Fruit fly (Drosophila melanogaster): ENCODE measurements around the gene CG12592.
A peak's percentile ranks its signal among the peaks of the same experiment; 100 is the strongest.

CG12592 gene

dm6 chr3R:10377849-10378248, 39.7 kb downstream of the CG12592 start, which contains the start of gene Rfx (continued):
- TF ChIP-seq topi (GFP tag; optimal IDR thresholded peaks at IDR 0.05) (peak; percentile 2), svp (GFP tag) (no peak), CG6854 (GFP tag; optimal IDR thresholded peaks at IDR 0.05) (peak; percentile 74), pdm3 (GFP tag; optimal IDR thresholded peaks at IDR 0.05) (no peak), salr (GFP tag; optimal IDR thresholded peaks at IDR 0.05) (no peak)

dm6 chr3R:10378989-10379388, 40.8 kb downstream of the CG12592 start:
- peak; percentile 50 for TF ChIP-seq CG32006 (GFP tag; optimal IDR thresholded peaks at IDR 0.05)
- peak; percentile 35 for TF ChIP-seq CG6276 (GFP tag; optimal IDR thresholded peaks at IDR 0.05)
- TF ChIP-seq fkh (GFP tag; optimal IDR thresholded peaks at IDR 0.05) = no peak
- peak in 1 of 2 experiments; percentile 38 for TF ChIP-seq salr (GFP tag; optimal IDR thresholded peaks at IDR 0.05)
- peak; percentile 71 for TF ChIP-seq Eip78C (GFP tag)
- peak; percentile 36 for TF ChIP-seq Hr4 (GFP tag; optimal IDR thresholded peaks at IDR 0.05)
- no peak for TF ChIP-seq fd59A (GFP tag; optimal IDR thresholded peaks at IDR 0.05)

- TF ChIP-seq Gug (GFP tag; IDR thresholded peaks at IDR 0.05) (no peak), Smox (GFP tag; optimal IDR thresholded peaks at IDR 0.05) (no peak), Ets21C (GFP tag; optimal IDR thresholded peaks at IDR 0.05) (no peak), Eip78C (GFP tag) (no peak), cyc (GFP tag; optimal IDR thresholded peaks at IDR 0.05) (no peak), ss (GFP tag; optimal IDR thresholded peaks at IDR 0.05) (no peak), CG8119 (GFP tag; IDR thresholded peaks at IDR 0.05) (no peak), fkh (GFP tag; optimal IDR thresholded peaks at IDR 0.05) (no peak), CG11294 (GFP tag; IDR thresholded peaks at IDR 0.05) (no peak), Sox15 (GFP tag; optimal IDR thresholded peaks at IDR 0.05) (no peak), CG1621 (tag; optimal IDR thresholded peaks at IDR 0.05) (no peak), CG4318 (GFP tag; optimal IDR thresholded peaks at IDR 0.05) (no peak), vri (GFP tag; optimal IDR thresholded peaks at IDR 0.05) (no peak), CG3032 (tag; optimal IDR thresholded peaks at IDR 0.05) (no peak), Hr4 (GFP tag; optimal IDR thresholded peaks at IDR 0.05) (no peak), CG9139 (GFP tag; optimal IDR thresholded peaks at IDR 0.05) (no peak), CG6276 (GFP tag; optimal IDR thresholded peaks at IDR 0.05) (no peak), dac (GFP tag; optimal IDR thresholded peaks at IDR 0.05) (no peak)
Measured at dm6 chr3R:10379409-10379808, 41.3 kb downstream of the CG12592 start.

- TF ChIP-seq CG11762 (GFP tag; optimal IDR thresholded peaks at IDR 0.05; ENCODE audit: insufficient read depth) (no peak), Hr4 (GFP tag; optimal IDR thresholded peaks at IDR 0.05) (peak; percentile 24), CG32006 (GFP tag; optimal IDR thresholded peaks at IDR 0.05) (peak; percentile 57), svp (GFP tag) (peak; percentile 24)
Measured at dm6 chr3R:10380025-10380424, 41.9 kb downstream of the CG12592 start.

dm6 chr3R:10388128-10389026, 50.2 kb downstream of the CG12592 start, which contains the start of gene cwo:
Gene cwo, plus strand, starts transcription at chr3R:10388258.
- TF ChIP-seq vri (GFP tag; optimal IDR thresholded peaks at IDR 0.05) = peak; percentile 65
- no peak for TF ChIP-seq CG34406 (GFP tag; optimal IDR thresholded peaks at IDR 0.05)
- peak; percentile 30 for TF ChIP-seq CG3919 (GFP tag; optimal IDR thresholded peaks at IDR 0.05)
- peak; percentile 23 for TF ChIP-seq Lpt (GFP tag; optimal IDR thresholded peaks at IDR 0.05)
- no peak for TF ChIP-seq CG6792 (GFP tag; optimal IDR thresholded peaks at IDR 0.05)
- TF ChIP-seq fd85E (GFP tag; optimal IDR thresholded peaks at IDR 0.05) = no peak
- no peak for TF ChIP-seq CG8319 (GFP tag; optimal IDR thresholded peaks at IDR 0.05)
- TF ChIP-seq esn (GFP tag; optimal IDR thresholded peaks at IDR 0.05) = peak; percentile 1
- peak; percentile 29 for TF ChIP-seq CG6276 (GFP tag; optimal IDR thresholded peaks at IDR 0.05)
- TF ChIP-seq ss (GFP tag; optimal IDR thresholded peaks at IDR 0.05) = peak; percentile 16 to 40
- peak; percentile 17 for TF ChIP-seq CG16779 (tag; optimal IDR thresholded peaks at IDR 0.05)
- no peak for TF ChIP-seq spab (GFP tag; optimal IDR thresholded peaks at IDR 0.05)
- TF ChIP-seq CG4318 (GFP tag; optimal IDR thresholded peaks at IDR 0.05) = no peak
- TF ChIP-seq Eip93F (GFP tag; optimal IDR thresholded peaks at IDR 0.05) = peak; percentile 43
- TF ChIP-seq salr (GFP tag; optimal IDR thresholded peaks at IDR 0.05) = peak in 1 of 2 experiments; percentile 14
- peak; percentile 14 for TF ChIP-seq Smox (GFP tag; optimal IDR thresholded peaks at IDR 0.05)
- no peak for TF ChIP-seq Hr38 (GFP tag; optimal IDR thresholded peaks at IDR 0.05)
- peak; percentile 6 for TF ChIP-seq CG1621 (tag; optimal IDR thresholded peaks at IDR 0.05)
- peak; percentile 76 for TF ChIP-seq Eip78C (GFP tag)
- peak; percentile 77 for TF ChIP-seq svp (GFP tag)
- TF ChIP-seq cyc (GFP tag; optimal IDR thresholded peaks at IDR 0.05) = no peak
- peak; percentile 92 for TF ChIP-seq fkh (GFP tag; optimal IDR thresholded peaks at IDR 0.05)
- TF ChIP-seq CG10631 (GFP tag; optimal IDR thresholded peaks at IDR 0.05) = peak; percentile 25
- no peak for TF ChIP-seq OdsH (GFP tag; optimal IDR thresholded peaks at IDR 0.05)
- peak; percentile 40 for TF ChIP-seq dsx (GFP tag; optimal IDR thresholded peaks at IDR 0.05; ENCODE audit: poor library complexity, severe bottlenecking)
